Fruit fly (Drosophila melanogaster) whole organism, embryonic: ENCODE results near the gene CG11768.

Experiments used
- B-H2 ChIP-seq: fragments of 200-800 bp; sonication (Bioruptor generic); optimal IDR thresholded peaks from 2 replicates; lab custom pipeline; 2018; ENCODE audit warnings: missing biosample characterization, mild to moderate bottlenecking, missing genetic modification characterization
- Blimp-1 ChIP-seq: fragments of 200-800 bp; sonication (Bioruptor generic); optimal IDR thresholded peaks from 3 replicates; lab custom pipeline; 2018; ENCODE audit warnings: missing biosample characterization, missing genetic modification characterization, mild to moderate bottlenecking, moderate library complexity, missing genetic modification reagents
- CG1024 ChIP-seq: fragments of 200-800 bp; sonication (Bioruptor generic); IDR thresholded peaks from 2 replicates; pipeline ENCODE4 v1.3.6; 2022; ENCODE audit warnings: missing biosample characterization, missing genetic modification characterization
- CG11085 ChIP-seq: fragments of 200-800 bp; sonication (Bioruptor generic); IDR thresholded peaks from 2 replicates; pipeline ENCODE4 v1.3.6; 2022; ENCODE audit warnings: missing biosample characterization, missing genetic modification characterization
- CG11456 ChIP-seq: fragments of 200-800 bp; sonication (Bioruptor generic); IDR thresholded peaks from 3 replicates; pipeline ENCODE4 v1.3.6; 2022; ENCODE audit warnings: missing biosample characterization, missing genetic modification characterization
- CG12299 ChIP-seq: fragments of 200-800 bp; sonication (Bioruptor generic); optimal IDR thresholded peaks from 2 replicates; lab custom pipeline; 2018; ENCODE audit warnings: missing biosample characterization, mild to moderate bottlenecking, missing genetic modification characterization
- CG12744 ChIP-seq: fragments of 200-800 bp; sonication (Bioruptor generic); optimal IDR thresholded peaks from 2 replicates; lab custom pipeline; 2016; ENCODE audit warnings: missing biosample characterization, missing genetic modification characterization
- CG14014 ChIP-seq: fragments of 200-800 bp; sonication (Bioruptor generic); IDR thresholded peaks from 2 replicates; pipeline ENCODE4 v1.3.6; 2022; ENCODE audit warnings: missing biosample characterization, missing genetic modification characterization
- CG15011 ChIP-seq: fragments of 200-800 bp; sonication (Bioruptor generic); optimal IDR thresholded peaks from 3 replicates; lab custom pipeline; 2018; ENCODE audit warnings: missing biosample characterization, mild to moderate bottlenecking, missing genetic modification characterization
- CG17385 ChIP-seq: fragments of 200-800 bp; sonication (Bioruptor generic); optimal IDR thresholded peaks from 3 replicates; lab custom pipeline; 2018; ENCODE audit warnings: missing biosample characterization, mild to moderate bottlenecking, missing genetic modification characterization
- CG2129 ChIP-seq: fragments of 200-800 bp; sonication (Bioruptor generic); IDR thresholded peaks from 2 replicates; pipeline ENCODE4 v1.3.6; 2022; ENCODE audit warnings: missing biosample characterization, missing genetic modification characterization; ENCODE audit not compliant: partially characterized antibody
- CG33213 ChIP-seq: fragments of 200-800 bp; sonication (Bioruptor generic); optimal IDR thresholded peaks from 3 replicates; lab custom pipeline; 2016; ENCODE audit warnings: missing biosample characterization, missing genetic modification characterization
- CG34224 ChIP-seq: fragments of 200-800 bp; sonication (Bioruptor generic); IDR thresholded peaks from 3 replicates; pipeline ENCODE4 v1.3.6; 2022; ENCODE audit warnings: missing biosample characterization, missing genetic modification characterization; ENCODE audit not compliant: partially characterized antibody
- CG4282 ChIP-seq: fragments of 200-800 bp; sonication (Bioruptor generic); optimal IDR thresholded peaks from 2 replicates; lab custom pipeline; 2016; ENCODE audit warnings: missing biosample characterization, missing genetic modification characterization
- CG6689 ChIP-seq: fragments of 200-800 bp; sonication (Bioruptor generic); IDR thresholded peaks from 2 replicates; pipeline ENCODE4 v1.3.6; 2022; ENCODE audit warnings: missing biosample characterization, missing genetic modification characterization
- CG6854 ChIP-seq: fragments of 200-800 bp; sonication (Bioruptor generic); optimal IDR thresholded peaks from 3 replicates; lab custom pipeline; 2017; ENCODE audit warnings: missing biosample characterization, mild to moderate bottlenecking, missing genetic modification characterization
- D19A ChIP-seq: fragments of 200-800 bp; optimal IDR thresholded peaks from 3 replicates; lab custom pipeline; 2019; ENCODE audit warnings: missing biosample characterization, mild to moderate bottlenecking, missing genetic modification characterization, moderate library complexity
- Dad ChIP-seq: fragments of 200-800 bp; sonication (Bioruptor generic); optimal IDR thresholded peaks from 3 replicates; lab custom pipeline; 2016; ENCODE audit warnings: missing biosample characterization, missing genetic modification characterization
- Dbx ChIP-seq: fragments of 200-800 bp; sonication (Bioruptor generic); IDR thresholded peaks from 3 replicates; pipeline ENCODE4 v1.3.6; 2022; ENCODE audit warnings: missing biosample characterization, missing genetic modification characterization
- Doc2 ChIP-seq: fragments of 200-800 bp; sonication (Bioruptor generic); IDR thresholded peaks from 2 replicates; pipeline ENCODE4 v1.3.6; 2022; ENCODE audit warnings: missing biosample characterization, missing genetic modification characterization
- Doc3 ChIP-seq: fragments of 200-800 bp; sonication (Bioruptor generic); IDR thresholded peaks from 3 replicates; pipeline ENCODE4 v1.3.6; 2022; ENCODE audit warnings: missing biosample characterization, missing genetic modification characterization; ENCODE audit not compliant: partially characterized antibody
- Fer2 ChIP-seq: fragments of 200-800 bp; sonication (Bioruptor generic); optimal IDR thresholded peaks from 2 replicates; lab custom pipeline; 2018; ENCODE audit warnings: missing biosample characterization, mild to moderate bottlenecking, missing genetic modification characterization, moderate library complexity
- Gsc ChIP-seq: fragments of 200-800 bp; sonication (Bioruptor generic); IDR thresholded peaks from 2 replicates; pipeline ENCODE4 v1.3.6; 2022; ENCODE audit warnings: missing biosample characterization, missing genetic modification characterization
- H2.0 ChIP-seq: fragments of 200-800 bp; sonication (Bioruptor generic); IDR thresholded peaks from 2 replicates; pipeline ENCODE4 v1.3.6; 2022; ENCODE audit warnings: missing biosample characterization, missing genetic modification characterization
- HLHmδ ChIP-seq: fragments of 200-800 bp; sonication (Bioruptor generic); optimal IDR thresholded peaks from 2 replicates; lab custom pipeline; 2018; ENCODE audit warnings: missing biosample characterization, mild to moderate bottlenecking, missing genetic modification characterization, moderate library complexity
- Hr3 ChIP-seq: fragments of 200-800 bp; sonication (Bioruptor generic); optimal IDR thresholded peaks from 3 replicates; lab custom pipeline; 2016; ENCODE audit warnings: missing biosample characterization, missing genetic modification characterization
- NC2α ChIP-seq: fragments of 200-800 bp; sonication (Bioruptor generic); optimal IDR thresholded peaks from 2 replicates; lab custom pipeline; 2016; ENCODE audit warnings: missing biosample characterization, missing genetic modification characterization
- NC2β ChIP-seq: fragments of 200-800 bp; sonication (Bioruptor generic); optimal IDR thresholded peaks from 2 replicates; lab custom pipeline; 2016; ENCODE audit warnings: missing biosample characterization, missing genetic modification characterization
- NFAT ChIP-seq: fragments of 200-800 bp; sonication (Bioruptor generic); IDR thresholded peaks from 2 replicates; pipeline ENCODE4 v1.3.6; 2022; ENCODE audit warnings: missing biosample characterization, missing genetic modification characterization
- Nf-YB ChIP-seq: fragments of 200-800 bp; sonication (Bioruptor generic); optimal IDR thresholded peaks from 3 replicates; lab custom pipeline; 2019; ENCODE audit warnings: missing biosample characterization, mild to moderate bottlenecking, missing genetic modification characterization, moderate library complexity
- Ptx1 ChIP-seq: fragments of 200-800 bp; sonication (Bioruptor generic); IDR thresholded peaks from 2 replicates; pipeline ENCODE4 v1.3.6; 2022; ENCODE audit warnings: missing biosample characterization, missing genetic modification characterization
- Sox100B ChIP-seq: fragments of 200-800 bp; sonication (Bioruptor generic); optimal IDR thresholded peaks from 3 replicates; lab custom pipeline; 2018; ENCODE audit warnings: missing biosample characterization, mild to moderate bottlenecking, missing genetic modification characterization
- Sry-δ ChIP-seq: fragments of 200-800 bp; sonication (Bioruptor generic); optimal IDR thresholded peaks from 2 replicates; lab custom pipeline; 2016; ENCODE audit warnings: missing biosample characterization, missing genetic modification characterization
- TFAM ChIP-seq: fragments of 200-800 bp; sonication (Bioruptor generic); optimal IDR thresholded peaks from 2 replicates; lab custom pipeline; 2017; ENCODE audit warnings: missing biosample characterization, missing genetic modification characterization, inconsistent platforms
- Taf1 ChIP-seq: fragments of 200-800 bp; sonication (Bioruptor generic); IDR thresholded peaks from 2 replicates; pipeline ENCODE4 v1.3.6; 2022; ENCODE audit warnings: missing biosample characterization, missing genetic modification characterization
- abd-A ChIP-seq: fragments of 200-800 bp; sonication (Bioruptor generic); optimal IDR thresholded peaks from 3 replicates; lab custom pipeline; 2019; ENCODE audit warnings: missing biosample characterization, mild to moderate bottlenecking, missing genetic modification characterization, moderate library complexity
- ase ChIP-seq: fragments of 200-800 bp; sonication (Bioruptor generic); IDR thresholded peaks from 3 replicates; pipeline ENCODE4 v1.3.6; 2022; ENCODE audit warnings: missing biosample characterization, missing genetic modification characterization
- cwo ChIP-seq: fragments of 200-800 bp; sonication (Bioruptor generic); optimal IDR thresholded peaks from 3 replicates; lab custom pipeline; 2017; ENCODE audit warnings: missing biosample characterization, missing genetic modification characterization, mild to moderate bottlenecking, moderate library complexity, missing genetic modification reagents
- dimm ChIP-seq: fragments of 200-800 bp; sonication (Bioruptor generic); IDR thresholded peaks from 2 replicates; pipeline ENCODE4 v1.3.6; 2022; ENCODE audit warnings: missing biosample characterization, missing genetic modification characterization
- gcm ChIP-seq: fragments of 200-800 bp; sonication (Bioruptor generic); optimal IDR thresholded peaks from 2 replicates; lab custom pipeline; 2019; ENCODE audit warnings: missing biosample characterization, mild to moderate bottlenecking, missing genetic modification characterization, moderate library complexity
- hbn ChIP-seq: fragments of 200-800 bp; sonication (Bioruptor generic); IDR thresholded peaks from 2 replicates; pipeline ENCODE4 v1.3.6; 2022; ENCODE audit warnings: missing biosample characterization, missing genetic modification characterization; ENCODE audit not compliant: partially characterized antibody
- insv ChIP-seq, 2 experiments: fragments of 200-800 bp; sonication (Bioruptor generic); optimal IDR thresholded peaks; 3 replicates each; lab custom pipeline; 2016 to 2018; ENCODE audit warnings: missing biosample characterization in 2 of 2, missing genetic modification characterization in 2 of 2
- kah ChIP-seq: fragments of 200-800 bp; sonication (Bioruptor generic); optimal IDR thresholded peaks from 2 replicates; lab custom pipeline; 2018; ENCODE audit warnings: missing biosample characterization, mild to moderate bottlenecking, missing genetic modification characterization
- kay ChIP-seq: fragments of 200-800 bp; sonication (Bioruptor generic); optimal IDR thresholded peaks from 2 replicates; lab custom pipeline; 2016; ENCODE audit warnings: missing biosample characterization, missing genetic modification characterization
- lilli ChIP-seq: fragments of 200-800 bp; sonication (Bioruptor generic); optimal IDR thresholded peaks from 3 replicates; lab custom pipeline; 2016; ENCODE audit warnings: missing biosample characterization, missing genetic modification characterization
- nerfin-2 ChIP-seq: fragments of 200-800 bp; sonication (Bioruptor generic); IDR thresholded peaks from 2 replicates; pipeline ENCODE4 v1.3.6; 2022; ENCODE audit warnings: missing biosample characterization, missing genetic modification characterization; ENCODE audit not compliant: partially characterized antibody
- nom ChIP-seq: fragments of 200-800 bp; sonication (Bioruptor generic); optimal IDR thresholded peaks from 2 replicates; lab custom pipeline; 2017; ENCODE audit warnings: missing biosample characterization, missing genetic modification characterization, mild to moderate bottlenecking, moderate library complexity, missing genetic modification reagents
- sima ChIP-seq: fragments of 200-800 bp; sonication (Bioruptor generic); optimal IDR thresholded peaks from 2 replicates; lab custom pipeline; 2016; ENCODE audit warnings: missing biosample characterization, missing genetic modification characterization
- slp2 ChIP-seq: fragments of 200-800 bp; sonication (Bioruptor generic); optimal IDR thresholded peaks from 2 replicates; lab custom pipeline; 2016; ENCODE audit warnings: missing biosample characterization, missing genetic modification characterization
- toy ChIP-seq: fragments of 200-800 bp; sonication (Bioruptor generic); IDR thresholded peaks from 2 replicates; pipeline ENCODE4 v1.3.6; 2022; ENCODE audit warnings: missing biosample characterization, missing genetic modification characterization
- trh ChIP-seq: fragments of 200-800 bp; sonication (Bioruptor generic); optimal IDR thresholded peaks from 2 replicates; lab custom pipeline; 2016; ENCODE audit warnings: missing biosample characterization, missing genetic modification characterization
- zfh1 ChIP-seq: fragments of 200-800 bp; sonication (Bioruptor generic); IDR thresholded peaks from 3 replicates; pipeline ENCODE4 v1.3.6; 2022; ENCODE audit warnings: missing biosample characterization, missing genetic modification characterization

Gene CG11768

DNA sequence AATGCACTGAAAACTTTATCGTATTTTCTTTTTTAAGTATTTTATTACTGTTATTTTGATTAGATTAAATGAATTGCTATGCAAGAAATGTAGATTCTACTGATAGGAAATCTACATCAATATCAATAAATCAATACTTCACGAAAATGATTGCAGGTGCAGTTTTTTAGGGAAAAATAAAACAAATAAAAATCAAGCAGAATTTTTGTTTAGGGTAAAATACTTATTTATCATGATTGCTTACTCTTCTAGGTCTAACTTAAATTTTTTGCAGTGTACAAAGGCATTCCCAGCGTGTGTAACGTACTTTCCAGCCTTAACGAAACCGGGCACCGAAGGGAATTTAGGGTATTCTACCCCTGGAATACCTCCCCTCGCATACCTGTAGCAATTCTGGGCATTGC, 40.5 kb upstream of the CG11768 start (continued):
- TF ChIP-seq gcm (peak; percentile 88), ase (GFP tag; lab: Robert Waterston, UW) (no peak), nerfin-2 (no peak), CG17385 (peak; percentile 41), Dad (GFP tag; lab: Kevin White, UChicago) (no peak), NFAT (GFP tag; lab: Robert Waterston, UW) (no peak), Fer2 (no peak), Gsc (GFP tag; lab: Robert Waterston, UW) (no peak), kah (no peak), trh (GFP tag; lab: Kevin White, UChicago) (peak; percentile 20), toy (GFP tag; lab: Robert Waterston, UW) (no peak), abd-A (tag; lab: Kevin White, UChicago) (no peak), CG34224 (GFP tag; lab: Robert Waterston, UW) (no peak), CG2129 (no peak), CG11085 (GFP tag; lab: Robert Waterston, UW) (no peak), Sry-δ (GFP tag; lab: Kevin White, UChicago) (no peak), nom (GFP tag; lab: Kevin White, UChicago) (no peak), zfh1 (GFP tag; lab: Robert Waterston, UW) (peak; percentile 81), lilli (GFP tag; lab: Kevin White, UChicago) (peak; percentile 55), CG11456 (GFP tag; lab: Robert Waterston, UW) (no peak), CG33213 (GFP tag; lab: Kevin White, UChicago) (peak; percentile 40), CG12744 (GFP tag; lab: Kevin White, UChicago) (peak; percentile 31), dimm (GFP tag; lab: Robert Waterston, UW) (no peak), TFAM (peak; percentile 1), Doc2 (GFP tag; lab: Robert Waterston, UW) (no peak), B-H2 (GFP tag; lab: Kevin White, UChicago) (no peak), Hr3 (GFP tag; lab: Kevin White, UChicago) (peak; percentile 75), CG14014 (GFP tag; lab: Robert Waterston, UW) (no peak), Taf1 (no peak), Ptx1 (GFP tag; lab: Robert Waterston, UW) (peak; percentile 40; the same call in 1 of the 2 replicates), hbn (GFP tag; lab: Robert Waterston, UW) (no peak), Doc3 (GFP tag; lab: Robert Waterston, UW) (no peak), sima (GFP tag; lab: Kevin White, UChicago) (no peak), NC2β (GFP tag; lab: Kevin White, UChicago) (peak; percentile 68), Blimp-1 (GFP tag; lab: Kevin White, UChicago) (peak; percentile 70), CG4282 (GFP tag; lab: Kevin White, UChicago) (no peak), NC2α (peak; percentile 40), CG15011 (GFP tag; lab: Kevin White, UChicago) (no peak), CG1024 (GFP tag; lab: Robert Waterston, UW) (no peak), insv (GFP tag; optimal IDR thresholded peaks at IDR 0.05; lab: Kevin White, UChicago) (peak in 1 of 2 experiments; percentile 17), CG12299 (tag; lab: Kevin White, UChicago) (peak; percentile 42), slp2 (peak; percentile 61), H2.0 (GFP tag; lab: Robert Waterston, UW) (peak; percentile 53), D19A (peak; percentile 98), CG6854 (no peak), kay (GFP tag; lab: Kevin White, UChicago) (peak; percentile 53), Nf-YB (GFP tag; lab: Kevin White, UChicago) (peak; percentile 72), cwo (peak; percentile 8), Sox100B (peak; percentile 74), Dbx (GFP tag; lab: Robert Waterston, UW) (no peak), CG6689 (GFP tag; lab: Robert Waterston, UW) (peak; percentile 76), HLHmδ (no peak)
